Worm (Caenorhabditis elegans) whole organism, mixed stage, embryonic: ENCODE measurements around the gene vglu-2.
"Not testable (repeated sequence)": the region's sequence is repeated elsewhere in the genome, so short reads cannot be mapped to it uniquely, and the experiment has no call there.

ENCODE experiments used
- M03D4.4 ChIP-seq: sonication (generic microtip); optimal IDR thresholded peaks from 2 replicates; lab custom pipeline; 2017; ENCODE audit warnings: mild to moderate bottlenecking, missing genetic modification characterization, missing compliant biosample characterization
- bed-3 ChIP-seq: fragments of 200-800 bp; sonication (Bioruptor generic); optimal IDR thresholded peaks from 3 replicates; lab custom pipeline; 2018; ENCODE audit warnings: mild to moderate bottlenecking, missing genetic modification characterization, moderate library complexity, missing compliant biosample characterization
- blmp-1 ChIP-seq: fragments of 150-350 bp; optimal IDR thresholded peaks from 2 replicates; lab custom pipeline; 2014; ENCODE audit warnings: missing biosample characterization, missing genetic modification characterization
- ceh-39 ChIP-seq: fragments of 150-350 bp; optimal IDR thresholded peaks from 2 replicates; lab custom pipeline; 2014; ENCODE audit warnings: missing biosample characterization, missing genetic modification characterization
- ceh-43 ChIP-seq: fragments of 200-800 bp; sonication (Bioruptor generic); optimal IDR thresholded peaks from 2 replicates; lab custom pipeline; 2018; ENCODE audit warnings: mild to moderate bottlenecking, missing genetic modification characterization, moderate library complexity, missing compliant biosample characterization
- ceh-83 ChIP-seq: fragments of 200-800 bp; sonication (Bioruptor generic); optimal IDR thresholded peaks from 2 replicates; lab custom pipeline; 2018; ENCODE audit warnings: mild to moderate bottlenecking, missing genetic modification characterization, missing compliant biosample characterization
- ces-1 ChIP-seq: fragments of 150-350 bp; optimal IDR thresholded peaks from 2 replicates; lab custom pipeline; 2014; ENCODE audit warnings: missing biosample characterization, missing genetic modification reagents, missing genetic modification characterization
- cnd-1 ChIP-seq: fragments of 200-800 bp; sonication (Bioruptor generic); optimal IDR thresholded peaks from 2 replicates; lab custom pipeline; 2018; ENCODE audit warnings: mild to moderate bottlenecking, missing genetic modification characterization, missing compliant biosample characterization
- drap-1 ChIP-seq: fragments of 200-800 bp; sonication (Bioruptor generic); optimal IDR thresholded peaks from 3 replicates; lab custom pipeline; 2018; ENCODE audit warnings: mild to moderate bottlenecking, missing genetic modification characterization, missing compliant biosample characterization
- elt-1 ChIP-seq: sonication (generic microtip); optimal IDR thresholded peaks from 2 replicates; lab custom pipeline; 2017; ENCODE audit warnings: missing genetic modification characterization, mild to moderate bottlenecking, missing compliant biosample characterization, antibody characterized with exemption, moderate library complexity, borderline replicate concordance; ENCODE audit not compliant: insufficient read depth
- elt-3 ChIP-seq: fragments of 150-350 bp; optimal IDR thresholded peaks from 2 replicates; lab custom pipeline; 2014; ENCODE audit warnings: missing biosample characterization, missing genetic modification characterization
- flh-1 ChIP-seq: fragments of 200-800 bp; sonication (Bioruptor generic); optimal IDR thresholded peaks from 2 replicates; lab custom pipeline; 2018; ENCODE audit warnings: mild to moderate bottlenecking, missing genetic modification characterization, moderate library complexity, missing compliant biosample characterization
- ham-2 ChIP-seq: fragments of 200-800 bp; sonication (Bioruptor generic); optimal IDR thresholded peaks from 2 replicates; lab custom pipeline; 2018; ENCODE audit warnings: mild to moderate bottlenecking, missing genetic modification characterization, missing compliant biosample characterization
- hlh-1 ChIP-seq: fragments of 150-350 bp; optimal IDR thresholded peaks from 2 replicates; lab custom pipeline; 2014; ENCODE audit warnings: missing biosample characterization, missing genetic modification reagents, missing genetic modification characterization
- lin-13 ChIP-seq: fragments of 150-350 bp; optimal IDR thresholded peaks from 2 replicates; lab custom pipeline; 2014; ENCODE audit warnings: missing biosample characterization, missing genetic modification characterization
- lin-32 ChIP-seq: fragments of 200-800 bp; sonication (Bioruptor generic); optimal IDR thresholded peaks from 2 replicates; lab custom pipeline; 2018; ENCODE audit warnings: mild to moderate bottlenecking, missing genetic modification characterization, missing compliant biosample characterization
- lsy-2 ChIP-seq: fragments of 150-350 bp; optimal IDR thresholded peaks from 2 replicates; lab custom pipeline; 2014; ENCODE audit warnings: missing biosample characterization, missing genetic modification characterization
- mab-5 ChIP-seq: fragments of 150-350 bp; optimal IDR thresholded peaks from 2 replicates; lab custom pipeline; 2014; ENCODE audit warnings: missing biosample characterization, missing genetic modification characterization
- mep-1 ChIP-seq: fragments of 150-350 bp; optimal IDR thresholded peaks from 2 replicates; lab custom pipeline; 2017; ENCODE audit warnings: missing biosample characterization, missing genetic modification reagents, missing genetic modification characterization, inconsistent platforms
- mls-2 ChIP-seq: sonication (generic microtip); optimal IDR thresholded peaks from 2 replicates; lab custom pipeline; 2016; ENCODE audit warnings: mild to moderate bottlenecking, missing genetic modification characterization, moderate library complexity, missing compliant biosample characterization
- nhr-12 ChIP-seq: fragments of 150-350 bp; optimal IDR thresholded peaks from 2 replicates; lab custom pipeline; 2014; ENCODE audit warnings: missing biosample characterization, missing genetic modification characterization
- nhr-2 ChIP-seq: fragments of 150-350 bp; optimal IDR thresholded peaks from 2 replicates; lab custom pipeline; 2014; ENCODE audit warnings: missing biosample characterization, missing genetic modification characterization
- nhr-237 ChIP-seq: fragments of 150-350 bp; optimal IDR thresholded peaks from 2 replicates; lab custom pipeline; 2014; ENCODE audit warnings: missing biosample characterization, missing genetic modification characterization
- nhr-28 ChIP-seq: fragments of 150-350 bp; optimal IDR thresholded peaks from 2 replicates; lab custom pipeline; 2014; ENCODE audit warnings: missing biosample characterization, missing genetic modification characterization
- nhr-76 ChIP-seq: sonication (generic microtip); optimal IDR thresholded peaks from 2 replicates; lab custom pipeline; 2017; ENCODE audit warnings: missing biosample characterization, missing genetic modification characterization
- pha-4 ChIP-seq: fragments of 150-350 bp; optimal IDR thresholded peaks from 2 replicates; lab custom pipeline; 2018; ENCODE audit warnings: missing biosample characterization, missing genetic modification reagents, missing genetic modification characterization
- sem-2 ChIP-seq: fragments of 200-800 bp; sonication (Bioruptor generic); optimal IDR thresholded peaks from 2 replicates; lab custom pipeline; 2018; ENCODE audit warnings: mild to moderate bottlenecking, missing genetic modification characterization, missing compliant biosample characterization
- snpc-4 ChIP-seq: fragments of 150-350 bp; optimal IDR thresholded peaks from 2 replicates; lab custom pipeline; 2014; ENCODE audit warnings: missing biosample characterization, missing genetic modification characterization
- sptf-1 ChIP-seq: sonication (generic microtip); optimal IDR thresholded peaks from 2 replicates; lab custom pipeline; 2017; ENCODE audit warnings: mild to moderate bottlenecking, missing genetic modification characterization, moderate library complexity, missing compliant biosample characterization
- tbx-8 ChIP-seq: fragments of 200-800 bp; sonication (Bioruptor generic); optimal IDR thresholded peaks from 2 replicates; lab custom pipeline; 2018; ENCODE audit warnings: mild to moderate bottlenecking, missing genetic modification characterization, moderate library complexity, missing compliant biosample characterization
- unc-120 ChIP-seq: sonication (generic microtip); optimal IDR thresholded peaks from 2 replicates; lab custom pipeline; 2017; ENCODE audit warnings: missing genetic modification characterization, missing compliant biosample characterization; ENCODE audit not compliant: poor library complexity, severe bottlenecking
- unc-39 ChIP-seq: fragments of 150-350 bp; optimal IDR thresholded peaks from 2 replicates; lab custom pipeline; 2014; ENCODE audit warnings: missing biosample characterization, missing genetic modification characterization
- unc-62 ChIP-seq: fragments of 150-350 bp; optimal IDR thresholded peaks from 2 replicates; lab custom pipeline; 2014; ENCODE audit warnings: missing biosample characterization, missing genetic modification reagents, missing genetic modification characterization
- zip-8 ChIP-seq: fragments of 150-350 bp; optimal IDR thresholded peaks from 2 replicates; lab custom pipeline; 2014; ENCODE audit warnings: missing biosample characterization, missing genetic modification characterization
- ztf-11 ChIP-seq: fragments of 150-350 bp; optimal IDR thresholded peaks from 2 replicates; lab custom pipeline; 2014; ENCODE audit warnings: missing biosample characterization, missing genetic modification characterization

vglu-2 gene

DNA sequence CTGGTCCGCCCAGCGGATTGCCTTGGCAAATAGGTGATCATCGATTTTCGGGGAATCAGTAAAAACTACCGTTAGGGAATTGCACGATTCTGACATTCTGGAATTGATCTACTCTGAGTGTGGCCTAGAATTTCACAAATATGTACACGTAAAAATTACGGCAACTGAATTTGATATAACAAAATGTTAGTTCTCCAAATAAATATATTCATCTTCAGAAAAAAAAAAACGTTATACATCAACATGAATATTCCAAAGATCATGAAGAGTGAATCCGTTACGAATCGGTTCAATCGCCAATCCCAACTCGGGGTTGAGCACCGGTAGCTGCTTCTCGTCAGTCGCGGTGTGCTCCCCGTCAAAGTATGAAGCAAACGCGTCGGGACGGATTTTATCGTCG lies 36.3 kb upstream of the vglu-2 start, which contains the start of gene rip-1:
rip-1 (minus strand) TSS at position 101 of the 400 bp plus-strand sequence.
- TF ChIP-seq zip-8 (tag; lab: Kevin White, UChicago) = no peak
- TF ChIP-seq blmp-1 (tag; lab: Kevin White, UChicago) = no peak
- no peak for TF ChIP-seq elt-3
- no peak for TF ChIP-seq lsy-2 (tag; lab: Kevin White, UChicago)
- TF ChIP-seq hlh-1 = no peak
- no peak for TF ChIP-seq ceh-83
- TF ChIP-seq ces-1 (GFP tag; lab: Kevin White, UChicago) = no peak
- TF ChIP-seq mab-5 (tag; lab: Kevin White, UChicago) = no peak
- TF ChIP-seq ham-2 (GFP tag; lab: Kevin White, UChicago) = no peak
- no peak for TF ChIP-seq ceh-43 (GFP tag; lab: Kevin White, UChicago)
- no peak for TF ChIP-seq flh-1
- no peak for TF ChIP-seq mls-2 (tag; lab: Kevin White, UChicago)
- TF ChIP-seq nhr-28 (tag; lab: Kevin White, UChicago) = no peak
- no peak for TF ChIP-seq lin-32 (GFP tag; lab: Kevin White, UChicago)
- TF ChIP-seq M03D4.4 = no peak
- TF ChIP-seq, all 35 proteins: peak for 0

DNA sequence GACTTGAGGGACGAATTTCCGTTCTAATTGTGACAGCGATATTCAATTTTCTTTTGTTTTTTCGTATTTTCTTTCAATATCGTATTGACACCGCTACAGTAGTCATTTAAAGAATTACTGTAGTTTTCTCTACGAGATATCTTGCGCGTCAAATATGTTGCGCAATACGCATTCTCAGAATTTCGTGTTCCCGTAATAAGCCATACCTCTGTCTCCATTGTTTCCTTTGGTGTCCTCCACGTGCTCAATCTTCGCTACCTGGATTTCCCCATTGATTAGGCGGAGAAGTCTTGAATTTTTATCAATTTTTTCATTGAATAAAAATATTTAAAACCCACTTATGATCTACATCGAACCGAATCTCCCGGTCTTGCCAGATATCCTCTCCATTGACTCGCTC lies 33.7 kb upstream of the vglu-2 start:
- TF ChIP-seq zip-8 (tag; lab: Kevin White, UChicago) (peak; percentile 49), ztf-11 (no peak)

DNA sequence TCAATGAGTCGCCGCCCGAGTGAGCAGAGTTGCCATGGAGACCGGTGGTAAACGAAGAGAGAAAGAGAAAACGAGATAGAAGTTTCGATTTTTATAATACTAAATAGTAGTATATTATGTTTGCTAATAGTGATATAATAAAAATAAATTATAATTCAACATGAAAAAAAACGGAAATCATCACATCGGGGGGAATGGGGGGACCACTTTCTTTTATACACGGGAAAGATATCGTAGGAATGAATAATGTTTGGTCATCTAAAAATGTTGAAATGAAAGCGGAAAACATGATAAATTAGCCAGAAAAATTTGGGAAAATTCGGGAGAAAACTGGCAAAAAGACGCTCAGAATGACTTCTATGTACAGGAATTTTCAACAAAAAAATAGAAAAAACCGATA lies 33.3 kb upstream of the vglu-2 start, which contains the start of gene bbs-5:
bbs-5 (minus strand) TSS at position 101 of the 400 bp plus-strand sequence.
- TF ChIP-seq mls-2 (tag; lab: Kevin White, UChicago) (no peak), ceh-39 (tag; lab: Kevin White, UChicago) (no peak), cnd-1 (no peak), flh-1 (no peak), zip-8 (tag; lab: Kevin White, UChicago) (no peak), tbx-8 (no peak), lin-13 (tag; lab: Kevin White, UChicago) (no peak), sptf-1 (tag; lab: Kevin White, UChicago) (no peak), blmp-1 (tag; lab: Kevin White, UChicago) (no peak)
- TF ChIP-seq, all 35 proteins: peak for 0

DNA sequence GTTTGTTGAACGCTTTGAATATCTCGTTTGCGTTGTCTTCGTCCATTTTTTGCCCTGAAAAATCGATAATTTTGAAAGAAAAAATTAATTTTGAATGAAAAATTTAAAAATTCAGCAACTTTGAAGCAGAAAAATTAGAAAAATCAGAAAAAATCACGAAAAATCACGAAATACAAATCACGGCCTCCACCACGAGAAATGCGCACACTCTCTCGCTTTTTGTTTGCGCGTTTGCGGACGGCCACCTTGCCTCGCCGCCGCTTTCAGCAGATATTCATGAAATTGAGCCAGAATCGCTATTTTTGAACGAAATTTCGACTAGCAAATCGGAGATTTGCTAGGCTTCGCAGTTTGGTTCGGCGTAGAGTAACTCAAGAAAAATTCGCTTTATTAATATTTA lies 28.1 kb upstream of the vglu-2 start, which contains the start of gene inpp-4B:
inpp-4B (minus strand) TSS at position 54 of the 400 bp plus-strand sequence.
- not testable (repeated sequence) for TF ChIP-seq elt-1, nhr-28, sptf-1 (tag; lab: Kevin White, UChicago)

DNA sequence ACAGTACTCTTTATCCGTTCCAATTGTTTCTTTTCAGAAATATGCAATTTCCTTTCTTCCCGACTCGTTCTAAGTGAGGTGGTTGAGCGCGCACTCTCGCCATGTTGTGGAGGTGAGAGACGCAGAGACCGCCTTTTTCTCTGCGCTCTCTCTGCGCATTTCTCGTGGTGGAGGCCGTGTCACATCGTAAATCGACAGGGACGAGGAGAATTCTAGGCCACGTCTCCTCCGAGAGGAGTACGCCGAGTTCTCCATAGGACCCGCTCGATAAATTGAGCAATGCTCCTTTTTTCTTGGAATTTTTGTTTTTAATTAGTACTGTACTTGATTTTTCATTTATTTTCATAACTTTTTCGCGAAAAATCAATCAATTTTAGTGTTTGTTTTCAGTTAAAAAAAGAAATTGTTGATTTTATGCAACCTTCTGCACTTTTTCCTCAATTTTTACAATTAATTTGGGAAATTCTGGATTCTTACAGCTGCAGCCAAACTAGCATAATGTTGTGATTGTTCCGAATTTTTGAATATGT lies 24.1 kb upstream of the vglu-2 start, which contains the start of gene cnk-1:
cnk-1 (plus strand) TSS at position 480 of the 530 bp plus-strand sequence.
- TF ChIP-seq snpc-4 (tag; lab: Kevin White, UChicago) (no peak), nhr-12 (tag; lab: Kevin White, UChicago) (no peak), unc-39 (no peak), nhr-28 (tag; lab: Kevin White, UChicago) (no peak), sem-2 (GFP tag; lab: Kevin White, UChicago) (no peak), flh-1 (no peak), lsy-2 (tag; lab: Kevin White, UChicago) (peak; percentile 22), nhr-76 (tag; lab: Kevin White, UChicago) (no peak), tbx-8 (no peak), ceh-43 (GFP tag; lab: Kevin White, UChicago) (no peak), nhr-237 (tag; lab: Kevin White, UChicago) (no peak), elt-3 (no peak), ceh-39 (tag; lab: Kevin White, UChicago) (peak; percentile 11), cnd-1 (no peak), mab-5 (tag; lab: Kevin White, UChicago) (no peak), sptf-1 (tag; lab: Kevin White, UChicago) (peak; percentile 41), ceh-83 (no peak), mep-1 (tag; lab: Kevin White, UChicago) (peak; percentile 13), ham-2 (GFP tag; lab: Kevin White, UChicago) (no peak), drap-1 (GFP tag; lab: Kevin White, UChicago) (peak; percentile 5), unc-120 (tag; lab: Kevin White, UChicago) (no peak), unc-62 (GFP tag; lab: Kevin White, UChicago) (no peak), elt-1 (tag; lab: Kevin White, UChicago) (no peak), lin-32 (GFP tag; lab: Kevin White, UChicago) (no peak), blmp-1 (tag; lab: Kevin White, UChicago) (no peak), ztf-11 (no peak), bed-3 (GFP tag; lab: Kevin White, UChicago) (no peak), lin-13 (tag; lab: Kevin White, UChicago) (no peak), nhr-2 (no peak), hlh-1 (no peak), pha-4 (tag; lab: Kevin White, UChicago) (peak; percentile 17), ces-1 (GFP tag; lab: Kevin White, UChicago) (peak; percentile 10), M03D4.4 (no peak), mls-2 (tag; lab: Kevin White, UChicago) (peak; percentile 13), zip-8 (tag; lab: Kevin White, UChicago) (no peak)
- TF ChIP-seq, all 35 proteins: peak for 8
